Worm (Caenorhabditis elegans) whole organism, L2 larva: ENCODE results near the gene act-5.

Experiments used
- gmeb-1 ChIP-seq: fragments of 150-350 bp; optimal IDR thresholded peaks from 2 replicates; lab custom pipeline; 2014; ENCODE audit warnings: missing biosample characterization, missing genetic modification characterization
- lsy-2 ChIP-seq, 2 experiments: fragments of 150-350 bp in 1 of 2; sonication (generic microtip) in 1 of 2; optimal IDR thresholded peaks; 2 replicates each; lab custom pipeline; 2014 to 2017; ENCODE audit warnings: missing biosample characterization in 2 of 2, missing genetic modification characterization in 2 of 2

- TF ChIP-seq gmeb-1 (tag; lab: Kevin White, UChicago) (no peak), lsy-2 (tag; optimal IDR thresholded peaks at IDR 0.05; lab: Kevin White, UChicago) (no peak)
Observed at ce11 chrIII:13644279-13644678, 38.4 kb upstream of the act-5 start.
